Fruit fly (Drosophila melanogaster): Measurements from ENCODE around the gene chinmo.

- TF ChIP-seq br (GFP tag; optimal IDR thresholded peaks at IDR 0.05): no peak
- TF ChIP-seq lola (GFP tag; optimal IDR thresholded peaks at IDR 0.05): no peak
- TF ChIP-seq OdsH (GFP tag; optimal IDR thresholded peaks at IDR 0.05): no peak
Measured at dm6 chr2L:1665879-1666278, 14.8 kb downstream of the chinmo start.
